Worm (Caenorhabditis elegans): ENCODE results near the gene C39E9.12.

Gene C39E9.12

ce11 chrIV:13051073-13051472, 42.7 kb upstream of the C39E9.12 start, which contains the start of gene scl-11:
Gene scl-11, plus strand, starts transcription at chrIV:13051373.
- TF ChIP-seq ceh-34 (tag; optimal IDR thresholded peaks at IDR 0.05) (no peak), fax-1 (tag; optimal IDR thresholded peaks at IDR 0.05) (no peak), K02D7.2 (tag; optimal IDR thresholded peaks at IDR 0.05) (no peak), eyg-1 (tag; optimal IDR thresholded peaks at IDR 0.05) (no peak), ceh-14 (tag; optimal IDR thresholded peaks at IDR 0.05) (no peak), ceh-48 (tag; optimal IDR thresholded peaks at IDR 0.05) (no peak), hlh-15 (tag; optimal IDR thresholded peaks at IDR 0.05) (no peak), ref-2 (tag; optimal IDR thresholded peaks at IDR 0.05) (no peak), nfya-1 (tag; optimal IDR thresholded peaks at IDR 0.05) (no peak)

- TF ChIP-seq hlh-15 (tag; optimal IDR thresholded peaks at IDR 0.05), result no peak
- no peak for TF ChIP-seq pha-2 (tag; optimal IDR thresholded peaks at IDR 0.05)
- no peak for TF ChIP-seq ceh-45 (GFP tag; IDR thresholded peaks at IDR 0.05)
- no peak for TF ChIP-seq hlh-13 (GFP tag; optimal IDR thresholded peaks at IDR 0.05)
- no peak for TF ChIP-seq rnt-1 (tag; optimal IDR thresholded peaks at IDR 0.05)
- TF ChIP-seq ceh-48 (tag; optimal IDR thresholded peaks at IDR 0.05), result no peak
- no peak for TF ChIP-seq elt-2 (tag; optimal IDR thresholded peaks at IDR 0.05)
These were observed 41.2 kb upstream of the C39E9.12 start, which contains the start of gene F49E11.7 for ce11 chrIV:13052568-13052967. Gene F49E11.7, plus strand, starts transcription at chrIV:13052868.

ce11 chrIV:13056026-13056425, 37.8 kb upstream of the C39E9.12 start, which contains the start of gene scl-1:
Gene scl-1, plus strand, starts transcription at chrIV:13056326.
- TF ChIP-seq hlh-15 (tag; optimal IDR thresholded peaks at IDR 0.05), result no peak
- no peak for TF ChIP-seq hlh-6 (tag; optimal IDR thresholded peaks at IDR 0.05)
- no peak for TF ChIP-seq sox-4 (tag; optimal IDR thresholded peaks at IDR 0.05)

DNA sequence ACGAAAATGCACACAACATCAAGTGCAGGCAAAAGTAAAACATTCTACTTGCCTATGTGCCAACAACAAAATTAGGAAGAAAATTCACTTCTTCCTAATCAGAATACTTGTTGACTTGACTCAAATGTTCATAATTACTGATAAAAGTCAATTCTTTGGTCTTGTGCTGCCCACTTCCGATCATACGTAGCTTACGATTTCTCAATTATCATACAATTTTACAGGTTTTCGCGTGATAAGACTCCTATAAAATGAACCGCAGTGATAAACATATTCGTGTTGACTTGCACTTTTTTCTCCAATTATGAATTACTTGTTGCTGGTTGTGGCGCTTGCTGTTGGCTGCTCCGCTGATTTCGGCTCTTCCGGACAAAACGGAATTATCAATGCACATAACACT, 36.4 kb upstream of the C39E9.12 start, which contains the start of gene scl-2:
TSS of gene scl-2 (plus strand) at position 293 of the 400 bp plus-strand sequence.
- TF ChIP-seq fkh-6 (tag; optimal IDR thresholded peaks at IDR 0.05), result no peak
- TF ChIP-seq madf-2 (tag; optimal IDR thresholded peaks at IDR 0.05), result no peak
- no peak for TF ChIP-seq ceh-18 (tag; optimal IDR thresholded peaks at IDR 0.05)
- no peak for TF ChIP-seq ceh-45 (GFP tag; IDR thresholded peaks at IDR 0.05)
- no peak for TF ChIP-seq sox-2 (GFP tag; IDR thresholded peaks at IDR 0.05)
- TF ChIP-seq ama-1 (optimal IDR thresholded peaks at IDR 0.05), result no peak
- no peak for TF ChIP-seq ceh-22 (tag; optimal IDR thresholded peaks at IDR 0.05)
- TF ChIP-seq C08G9.2 (tag; optimal IDR thresholded peaks at IDR 0.05), result no peak
- TF ChIP-seq ceh-6 (GFP tag; optimal IDR thresholded peaks at IDR 0.05), result no peak
- no peak for TF ChIP-seq lin-11 (tag; optimal IDR thresholded peaks at IDR 0.05)

DNA sequence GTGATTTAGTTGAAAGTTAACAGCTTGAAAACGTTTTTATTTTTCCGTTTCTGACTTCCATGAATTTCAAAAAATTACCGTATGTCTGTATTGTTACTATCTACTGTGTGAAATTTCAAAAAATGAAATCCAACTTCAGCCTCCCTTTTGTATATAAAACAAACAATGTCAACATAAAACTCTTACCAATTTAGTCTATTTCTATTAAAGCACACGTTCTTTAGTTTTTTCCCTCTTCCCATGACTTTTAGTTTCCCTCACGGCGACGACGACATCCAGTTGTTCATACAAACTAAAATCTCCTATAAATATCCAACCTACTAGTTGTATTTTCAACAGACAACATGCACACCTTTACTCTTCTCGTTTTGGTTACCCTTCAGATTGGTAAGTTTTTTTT, 34.5 kb upstream of the C39E9.12 start, which contains the start of gene scl-3:
TSS of gene scl-3 (plus strand) at position 301 of the 400 bp plus-strand sequence.
- no peak for TF ChIP-seq T23F11.4 (GFP tag; optimal IDR thresholded peaks at IDR 0.05)
- TF ChIP-seq mec-3 (tag; optimal IDR thresholded peaks at IDR 0.05; ENCODE audit: borderline replicate concordance), result no peak
- no peak for TF ChIP-seq ceh-31 (tag; optimal IDR thresholded peaks at IDR 0.05)
- TF ChIP-seq sox-2 (GFP tag; IDR thresholded peaks at IDR 0.05), result no peak
- TF ChIP-seq tbx-7 (tag; optimal IDR thresholded peaks at IDR 0.05), result no peak
- no peak for TF ChIP-seq sdc-2 (tag; optimal IDR thresholded peaks at IDR 0.05)
- TF ChIP-seq ttx-3 (tag; optimal IDR thresholded peaks at IDR 0.05), result no peak

DNA sequence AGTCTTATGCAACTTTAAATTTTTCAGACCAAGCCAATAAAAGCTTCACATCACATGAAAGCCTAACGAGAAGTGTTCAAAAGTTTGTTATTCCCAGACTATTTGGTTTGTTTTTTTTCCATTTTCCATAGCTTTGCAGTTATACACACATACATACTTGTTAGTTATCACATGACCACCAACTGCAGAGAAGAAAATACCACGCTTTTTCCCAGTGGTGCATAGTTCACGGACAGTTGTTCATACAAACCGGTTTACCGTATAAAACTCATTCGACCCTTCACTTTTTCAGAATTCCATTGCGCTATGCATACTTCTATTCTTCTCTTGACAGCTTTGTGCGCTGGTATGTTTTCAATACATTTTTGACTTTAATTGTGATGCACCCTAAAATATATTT, 30.1 kb upstream of the C39E9.12 start, which contains the start of gene scl-5:
TSS of gene scl-5 (plus strand) at position 301 of the 400 bp plus-strand sequence.
- no peak for TF ChIP-seq madf-2 (tag; optimal IDR thresholded peaks at IDR 0.05)
- no peak for TF ChIP-seq rnt-1 (tag; optimal IDR thresholded peaks at IDR 0.05)
- no peak for TF ChIP-seq C08G9.2 (tag; optimal IDR thresholded peaks at IDR 0.05)
- TF ChIP-seq npax-4 (tag; optimal IDR thresholded peaks at IDR 0.05), result no peak
- TF ChIP-seq hlh-30 (tag; optimal IDR thresholded peaks at IDR 0.05; ENCODE audit: insufficient read depth), result no peak
- TF ChIP-seq ceh-24 (tag; optimal IDR thresholded peaks at IDR 0.05), result no peak
- TF ChIP-seq ceh-18 (tag; optimal IDR thresholded peaks at IDR 0.05), result no peak
- no peak for TF ChIP-seq ets-4 (tag; optimal IDR thresholded peaks at IDR 0.05)
- no peak for TF ChIP-seq ceh-14 (tag; optimal IDR thresholded peaks at IDR 0.05)
- TF ChIP-seq ceh-22 (tag; optimal IDR thresholded peaks at IDR 0.05), result no peak
- no peak for TF ChIP-seq hlh-15 (tag; optimal IDR thresholded peaks at IDR 0.05)
- TF ChIP-seq ceh-34 (tag; optimal IDR thresholded peaks at IDR 0.05), result no peak
- TF ChIP-seq mec-3 (tag; optimal IDR thresholded peaks at IDR 0.05; ENCODE audit: borderline replicate concordance), result no peak
- TF ChIP-seq unc-86 (tag; optimal IDR thresholded peaks at IDR 0.05), result no peak
- no peak for TF ChIP-seq odd-2 (tag; optimal IDR thresholded peaks at IDR 0.05)
- no peak for TF ChIP-seq unc-3 (GFP tag; conservative IDR thresholded peaks at IDR 0.05)
- TF ChIP-seq unc-3 (tag; optimal IDR thresholded peaks at IDR 0.05), result no peak
- no peak for TF ChIP-seq eyg-1 (tag; optimal IDR thresholded peaks at IDR 0.05)

All from whole organism, late embryonic.